Worm (Caenorhabditis elegans): ENCODE measurements around the gene nas-31.

The nas-31 gene

DNA sequence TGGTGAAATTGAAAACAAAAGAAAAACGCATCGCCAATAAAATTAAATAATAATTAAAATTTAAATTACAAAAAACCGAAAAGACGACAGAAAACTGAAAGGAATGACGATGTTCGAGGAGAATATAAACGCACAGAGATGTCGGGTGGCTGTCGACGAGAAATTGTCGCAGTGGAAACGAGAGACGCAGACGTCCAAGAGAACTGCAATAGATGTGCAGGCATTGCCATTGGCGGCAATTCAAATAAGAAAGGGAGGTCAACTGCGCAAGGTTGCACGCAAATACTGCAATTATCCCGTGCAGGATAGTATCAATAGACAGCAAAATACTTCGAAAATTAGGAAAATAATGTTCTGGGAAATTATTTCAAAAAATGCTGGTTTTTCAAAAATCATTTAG, 24.5 kb downstream of the nas-31 start (continued):
- TF ChIP-seq hlh-26 (GFP tag; conservative IDR thresholded peaks at IDR 0.05) (no peak), rec-8 (tag; optimal IDR thresholded peaks at IDR 0.05) (peak; percentile 73 to 77), sdz-38 (tag; optimal IDR thresholded peaks at IDR 0.05) (no peak), ceh-79 (tag; optimal IDR thresholded peaks at IDR 0.05) (peak; percentile 91), Y56A3A.18 (GFP tag; IDR thresholded peaks at IDR 0.05) (peak; percentile 90), F33H1.4 (GFP tag; IDR thresholded peaks at IDR 0.05) (peak; percentile 88), ceh-40 (GFP tag; IDR thresholded peaks at IDR 0.05) (peak; percentile 87), nhr-179 (tag; optimal IDR thresholded peaks at IDR 0.05) (no peak), snpc-4 (GFP tag; optimal IDR thresholded peaks at IDR 0.05) (peak; percentile 81), snpc-4 (tag; optimal IDR thresholded peaks at IDR 0.05) (peak; percentile 90 to 93 (median 91)), F10E7.11 (tag; optimal IDR thresholded peaks at IDR 0.05) (peak; percentile 87), snpc-3.4 (tag; optimal IDR thresholded peaks at IDR 0.05) (peak; percentile 92), ets-4 (GFP tag; optimal IDR thresholded peaks at IDR 0.05) (peak; percentile 96), hrde-1 (tag; optimal IDR thresholded peaks at IDR 0.05; ENCODE audit: borderline replicate concordance) (peak; percentile 88), lin-26 (GFP tag; IDR thresholded peaks at IDR 0.05) (peak; percentile 84), hsf-1 (GFP tag; IDR thresholded peaks at IDR 0.05) (peak; percentile 90), tbp1 (GFP tag; optimal IDR thresholded peaks at IDR 0.05) (peak; percentile 79), dox-1 (GFP tag; IDR thresholded peaks at IDR 0.05) (peak; percentile 99), ceh-100 (GFP tag; IDR thresholded peaks at IDR 0.05) (peak; percentile 90), Y53F4B.3 (GFP tag; IDR thresholded peaks at IDR 0.05) (peak; percentile 75; the same call in 1 of the 2 replicates), Y67H2A.10 (GFP tag; conservative IDR thresholded peaks at IDR 0.05) (peak; percentile 91), zfh-2 (GFP tag; conservative IDR thresholded peaks at IDR 0.05) (peak; percentile 94), dpff-1 (tag; optimal IDR thresholded peaks at IDR 0.05) (peak; percentile 84), sea-2 (GFP tag; IDR thresholded peaks at IDR 0.05) (0 out of 2 replicates have a peak, but pooled peaks have one; percentile 42), somi-1 (GFP tag; optimal IDR thresholded peaks at IDR 0.05) (peak; percentile 95), snpc-1.1 (tag; optimal IDR thresholded peaks at IDR 0.05; ENCODE audit: insufficient read depth) (peak; percentile 81), unc-130 (GFP tag; optimal IDR thresholded peaks at IDR 0.05) (peak; percentile 96), madf-3 (GFP tag; IDR thresholded peaks at IDR 0.05) (peak; percentile 98), C17E4.6 (GFP tag; IDR thresholded peaks at IDR 0.05) (peak; percentile 94), hmg-20 (GFP tag; IDR thresholded peaks at IDR 0.05) (peak; percentile 94), ekl-4 (GFP tag; IDR thresholded peaks at IDR 0.05) (peak; percentile 97), egl-18 (GFP tag; IDR thresholded peaks at IDR 0.05) (peak; percentile 79), D2030.7 (GFP tag; IDR thresholded peaks at IDR 0.05) (peak; percentile 95), athp-1 (tag; optimal IDR thresholded peaks at IDR 0.05) (peak; percentile 99), unc-62 (GFP tag; optimal IDR thresholded peaks at IDR 0.05) (peak; percentile 81), rcor-1 (GFP tag; IDR thresholded peaks at IDR 0.05) (peak; percentile 96), hlh-12 (tag; optimal IDR thresholded peaks at IDR 0.05) (no peak), sptf-2 (GFP tag; optimal IDR thresholded peaks at IDR 0.05) (peak; percentile 65), madf-6 (GFP tag; IDR thresholded peaks at IDR 0.05) (peak; percentile 94), F52B5.7 (tag; optimal IDR thresholded peaks at IDR 0.05) (peak; percentile 87), let-607 (tag; optimal IDR thresholded peaks at IDR 0.05) (peak; percentile 100), die-1 (tag; optimal IDR thresholded peaks at IDR 0.05) (peak; percentile 40), T26A5.8 (tag; optimal IDR thresholded peaks at IDR 0.05) (peak; percentile 38), tbx-9 (tag; optimal IDR thresholded peaks at IDR 0.05; ENCODE audit: borderline replicate concordance) (no peak), fkh-3 (tag; optimal IDR thresholded peaks at IDR 0.05) (no peak), mcd-1 (GFP tag; IDR thresholded peaks at IDR 0.05) (peak; percentile 98), B0336.3 (GFP tag; IDR thresholded peaks at IDR 0.05) (peak; percentile 97), aptf-3 (GFP tag; IDR thresholded peaks at IDR 0.05) (0 out of 2 replicates have a peak, but pooled peaks have one; percentile 55), nhr-80 (tag; optimal IDR thresholded peaks at IDR 0.05) (peak; percentile 99)

Data from whole organism, young adult.